Worm (Caenorhabditis elegans): ENCODE results near the gene ifa-1.

DNA sequence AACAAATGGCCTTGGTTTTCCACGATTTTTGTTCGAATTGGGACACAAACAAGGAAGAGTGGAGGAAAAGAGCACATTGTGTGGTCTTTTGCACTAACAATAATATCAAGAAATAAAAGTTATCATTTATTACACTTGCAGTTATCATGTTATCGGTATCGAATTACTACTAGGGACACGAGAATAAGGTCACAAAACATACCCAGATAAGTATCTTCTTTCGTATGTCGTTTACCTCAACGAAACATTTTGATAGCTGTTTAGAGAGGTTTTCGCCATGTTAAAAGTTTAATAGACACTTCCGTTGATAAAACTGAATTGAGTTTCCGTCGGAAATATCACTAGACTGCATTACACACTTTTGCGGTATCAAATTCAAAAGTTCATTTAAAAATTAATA lies 20.0 kb upstream of the ifa-1 start:
- TF ChIP-seq W03F9.2 (tag; optimal IDR thresholded peaks at IDR 0.05) (no peak), him-1 (tag; optimal IDR thresholded peaks at IDR 0.05) (no peak)

Measured in whole organism, L4/young adult.